Worm (Caenorhabditis elegans) whole organism, mixed stage, embryonic: ENCODE data around the gene C05D2.8.

Source experiments
- ces-1 ChIP-seq: fragments of 150-350 bp; optimal IDR thresholded peaks from 2 replicates; lab custom pipeline; 2014; ENCODE audit warnings: missing biosample characterization, missing genetic modification reagents, missing genetic modification characterization
- elt-3 ChIP-seq: fragments of 150-350 bp; optimal IDR thresholded peaks from 2 replicates; lab custom pipeline; 2014; ENCODE audit warnings: missing biosample characterization, missing genetic modification characterization
- snpc-4 ChIP-seq: fragments of 150-350 bp; optimal IDR thresholded peaks from 2 replicates; lab custom pipeline; 2014; ENCODE audit warnings: missing biosample characterization, missing genetic modification characterization
- unc-62 ChIP-seq: fragments of 150-350 bp; optimal IDR thresholded peaks from 2 replicates; lab custom pipeline; 2014; ENCODE audit warnings: missing biosample characterization, missing genetic modification reagents, missing genetic modification characterization

ce11 chrIII:5594350-5594749 is 15.8 kb downstream of the C05D2.8 start:
- no peak for TF ChIP-seq elt-3
- no peak for TF ChIP-seq unc-62
- TF ChIP-seq snpc-4 (tag; lab: Kevin White, UChicago), result no peak
- TF ChIP-seq ces-1 (GFP tag; lab: Kevin White, UChicago), result no peak
